Worm (Caenorhabditis elegans) whole organism, young adult: ENCODE data around the gene C27D6.1.

ENCODE experiments used
- B0019.2 ChIP-seq: fragments of 200-800 bp; sonication (Bioruptor generic); conservative IDR thresholded peaks from 2 replicates; pipeline ENCODE4 v1.3.6; 2022; ENCODE audit warnings: missing genetic modification reagents, missing genetic modification characterization, missing compliant biosample characterization
- B0336.3 ChIP-seq: fragments of 200-800 bp; sonication (Bioruptor generic); IDR thresholded peaks from 2 replicates; pipeline ENCODE4 v1.3.6; 2022; ENCODE audit warnings: missing genetic modification characterization, missing compliant biosample characterization
- F23B12.7 ChIP-seq: sonication (generic microtip); optimal IDR thresholded peaks from 2 replicates; lab custom pipeline; 2017; ENCODE audit warnings: missing genetic modification characterization, mild to moderate bottlenecking, missing compliant biosample characterization, antibody characterized with exemption, moderate library complexity; ENCODE audit not compliant: insufficient read depth
- F49E8.2 ChIP-seq: sonication (generic microtip); optimal IDR thresholded peaks from 3 replicates; lab custom pipeline; 2017; ENCODE audit warnings: missing genetic modification characterization, mild to moderate bottlenecking, missing compliant biosample characterization, antibody characterized with exemption, moderate library complexity; ENCODE audit not compliant: insufficient read depth
- F57A8.1 ChIP-seq: fragments of 200-800 bp; sonication (Bioruptor generic); optimal IDR thresholded peaks from 2 replicates; lab custom pipeline; 2018; ENCODE audit warnings: mild to moderate bottlenecking, missing genetic modification characterization, moderate library complexity, missing compliant biosample characterization
- K11D2.4 ChIP-seq: fragments of 200-800 bp; sonication (Bioruptor generic); IDR thresholded peaks from 2 replicates; pipeline ENCODE4 v1.3.6; 2022; ENCODE audit warnings: missing genetic modification reagents, missing genetic modification characterization, missing compliant biosample characterization
- T26A5.8 ChIP-seq: sonication (generic microtip); optimal IDR thresholded peaks from 2 replicates; lab custom pipeline; 2016; ENCODE audit warnings: missing genetic modification characterization, missing compliant biosample characterization
- ZK185.1 ChIP-seq: sonication (generic microtip); optimal IDR thresholded peaks from 2 replicates; lab custom pipeline; 2016; ENCODE audit warnings: mild to moderate bottlenecking, missing genetic modification characterization, missing compliant biosample characterization; ENCODE audit not compliant: poor library complexity, severe bottlenecking
- aptf-3 ChIP-seq: fragments of 200-800 bp; sonication (Bioruptor generic); IDR thresholded peaks from 2 replicates; pipeline ENCODE4 v1.3.6; 2022; ENCODE audit warnings: missing genetic modification characterization, missing compliant biosample characterization
- cebp-1 ChIP-seq, 2 experiments: fragments of 200-800 bp in 1 of 2; sonication (Bioruptor generic) in 1 of 2; sonication (generic microtip) in 1 of 2; IDR thresholded peaks in 1 of 2; optimal IDR thresholded peaks in 1 of 2; 2 replicates each; pipeline versions ENCODE4 v1.3.6 to Lab custom; 2017 to 2022; ENCODE audit warnings: missing compliant biosample characterization in 2 of 2, missing genetic modification characterization in 2 of 2, mild to moderate bottlenecking in 1 of 2, missing genetic modification reagents in 1 of 2, moderate library complexity in 1 of 2
- ceh-27 ChIP-seq: fragments of 200-800 bp; sonication (Bioruptor generic); optimal IDR thresholded peaks from 2 replicates; lab custom pipeline; 2018; ENCODE audit warnings: mild to moderate bottlenecking, missing genetic modification characterization, moderate library complexity, missing compliant biosample characterization
- chd-7 ChIP-seq: sonication (generic microtip); optimal IDR thresholded peaks from 2 replicates; lab custom pipeline; 2016; ENCODE audit warnings: mild to moderate bottlenecking, missing genetic modification characterization, moderate library complexity, missing compliant biosample characterization
- dox-1 ChIP-seq: fragments of 200-800 bp; sonication (Bioruptor generic); IDR thresholded peaks from 2 replicates; pipeline ENCODE4 v1.3.6; 2022; ENCODE audit warnings: missing genetic modification reagents, missing genetic modification characterization, missing compliant biosample characterization
- dpl-1 ChIP-seq: fragments of 150-350 bp; optimal IDR thresholded peaks from 2 replicates; lab custom pipeline; 2014; ENCODE audit warnings: missing biosample characterization, missing genetic modification reagents, missing genetic modification characterization
- ets-4 ChIP-seq: fragments of 200-800 bp; sonication (Bioruptor generic); optimal IDR thresholded peaks from 2 replicates; lab custom pipeline; 2018; ENCODE audit warnings: mild to moderate bottlenecking, missing genetic modification characterization, missing compliant biosample characterization
- gei-17 ChIP-seq: fragments of 200-800 bp; sonication (Bioruptor generic); optimal IDR thresholded peaks from 2 replicates; lab custom pipeline; 2018; ENCODE audit warnings: mild to moderate bottlenecking, missing genetic modification characterization, missing compliant biosample characterization
- hlh-12 ChIP-seq: sonication (generic microtip); optimal IDR thresholded peaks from 2 replicates; lab custom pipeline; 2016; ENCODE audit warnings: missing genetic modification characterization, missing compliant biosample characterization
- hrde-1 ChIP-seq: sonication (generic microtip); optimal IDR thresholded peaks from 2 replicates; lab custom pipeline; 2016; ENCODE audit warnings: missing genetic modification characterization, mild to moderate bottlenecking, missing compliant biosample characterization, moderate library complexity, missing genotype, missing genetic modification reagents, borderline replicate concordance
- let-607 ChIP-seq, 2 experiments: fragments of 200-800 bp in 1 of 2; sonication (Bioruptor generic) in 1 of 2; sonication (generic microtip) in 1 of 2; optimal IDR thresholded peaks; 2 replicates each; lab custom pipeline; 2016 to 2018; ENCODE audit warnings: mild to moderate bottlenecking in 2 of 2, missing compliant biosample characterization in 2 of 2, missing genetic modification characterization in 2 of 2, moderate library complexity in 2 of 2, missing genotype in 1 of 2
- lin-54 ChIP-seq: fragments of 200-800 bp; sonication (Bioruptor generic); optimal IDR thresholded peaks from 2 replicates; lab custom pipeline; 2018; ENCODE audit warnings: mild to moderate bottlenecking, missing genetic modification characterization, missing compliant biosample characterization
- lir-1 ChIP-seq: fragments of 200-800 bp; sonication (Bioruptor generic); conservative IDR thresholded peaks from 2 replicates; pipeline ENCODE4 v1.3.6; 2022; ENCODE audit warnings: missing genetic modification reagents, missing genetic modification characterization, missing compliant biosample characterization
- lsl-1 ChIP-seq: fragments of 200-800 bp; sonication (Bioruptor generic); optimal IDR thresholded peaks from 2 replicates; lab custom pipeline; 2018; ENCODE audit warnings: mild to moderate bottlenecking, missing genetic modification characterization, moderate library complexity, missing compliant biosample characterization
- lsy-27 ChIP-seq: sonication (generic microtip); optimal IDR thresholded peaks from 2 replicates; lab custom pipeline; 2017; ENCODE audit warnings: missing genetic modification characterization, mild to moderate bottlenecking, missing compliant biosample characterization, antibody characterized with exemption, missing genotype, borderline replicate concordance; ENCODE audit not compliant: insufficient read depth
- madf-6 ChIP-seq: fragments of 200-800 bp; sonication (Bioruptor generic); IDR thresholded peaks from 2 replicates; pipeline ENCODE4 v1.3.6; 2022; ENCODE audit warnings: missing genetic modification reagents, missing genetic modification characterization, missing compliant biosample characterization
- madf-8 ChIP-seq: fragments of 200-800 bp; sonication (Bioruptor generic); conservative IDR thresholded peaks from 2 replicates; pipeline ENCODE4 v1.3.6; 2022; ENCODE audit warnings: missing genetic modification reagents, missing genetic modification characterization, missing compliant biosample characterization
- mcd-1 ChIP-seq: fragments of 200-800 bp; sonication (Bioruptor generic); IDR thresholded peaks from 2 replicates; pipeline ENCODE4 v1.3.6; 2022; ENCODE audit warnings: missing genetic modification reagents, missing genetic modification characterization, missing compliant biosample characterization
- nhr-80 ChIP-seq: sonication (generic microtip); optimal IDR thresholded peaks from 2 replicates; lab custom pipeline; 2016; ENCODE audit warnings: missing genetic modification characterization, missing compliant biosample characterization
- nhr-90 ChIP-seq: sonication (generic microtip); optimal IDR thresholded peaks from 2 replicates; lab custom pipeline; 2016; ENCODE audit warnings: missing genotype, mild to moderate bottlenecking, missing genetic modification characterization, missing compliant biosample characterization
- rec-8 ChIP-seq, 2 experiments: sonication (generic microtip); optimal IDR thresholded peaks; 2 replicates each; lab custom pipeline; 2016; ENCODE audit warnings: mild to moderate bottlenecking in 2 of 2, missing genetic modification characterization in 2 of 2, missing genetic modification reagents in 2 of 2, missing genotype in 2 of 2, missing biosample characterization in 1 of 2, missing compliant biosample characterization in 1 of 2, moderate library complexity in 1 of 2
- repo-1 ChIP-seq: sonication (generic microtip); optimal IDR thresholded peaks from 2 replicates; lab custom pipeline; 2017; ENCODE audit warnings: mild to moderate bottlenecking, missing genetic modification characterization, missing compliant biosample characterization
- snpc-1.1 ChIP-seq: sonication (generic microtip); optimal IDR thresholded peaks from 2 replicates; lab custom pipeline; 2017; ENCODE audit warnings: missing genetic modification characterization, mild to moderate bottlenecking, missing compliant biosample characterization, antibody characterized with exemption, moderate library complexity, missing genotype, missing genetic modification reagents; ENCODE audit not compliant: insufficient read depth
- snpc-4 ChIP-seq, 5 experiments: fragments of 150-350 bp in 1 of 5; sonication (generic microtip) in 4 of 5; optimal IDR thresholded peaks; 2 replicates each; lab custom pipeline; 2014 to 2018; ENCODE audit warnings: missing genetic modification characterization in 5 of 5, missing biosample characterization in 3 of 5, antibody characterized with exemption in 2 of 5, mild to moderate bottlenecking in 2 of 5, missing compliant biosample characterization in 2 of 5, missing genotype in 2 of 5, moderate library complexity in 2 of 5, missing genetic modification reagents in 1 of 5
- sptf-2 ChIP-seq: fragments of 200-800 bp; sonication (Bioruptor generic); optimal IDR thresholded peaks from 2 replicates; lab custom pipeline; 2018; ENCODE audit warnings: mild to moderate bottlenecking, missing genetic modification characterization, missing compliant biosample characterization
- tbx-9 ChIP-seq: sonication (generic microtip); optimal IDR thresholded peaks from 2 replicates; lab custom pipeline; 2016; ENCODE audit warnings: borderline replicate concordance, missing genetic modification characterization, inconsistent platforms, missing compliant biosample characterization
- unc-130 ChIP-seq: sonication (generic microtip); optimal IDR thresholded peaks from 2 replicates; lab custom pipeline; 2016; ENCODE audit warnings: missing genetic modification reagents, missing genetic modification characterization, missing compliant biosample characterization
- zim-3 ChIP-seq: sonication (generic microtip); optimal IDR thresholded peaks from 2 replicates; lab custom pipeline; 2017; ENCODE audit warnings: mild to moderate bottlenecking, missing genetic modification characterization, moderate library complexity, missing compliant biosample characterization
- ztf-3 ChIP-seq: fragments of 200-800 bp; sonication (Bioruptor generic); optimal IDR thresholded peaks from 2 replicates; lab custom pipeline; 2018; ENCODE audit warnings: mild to moderate bottlenecking, missing genetic modification characterization, missing compliant biosample characterization
- ztf-6 ChIP-seq: fragments of 200-800 bp; sonication (Bioruptor generic); IDR thresholded peaks from 2 replicates; pipeline ENCODE4 v1.3.6; 2022; ENCODE audit warnings: missing genetic modification reagents, missing genetic modification characterization, missing compliant biosample characterization

Gene C27D6.1

DNA sequence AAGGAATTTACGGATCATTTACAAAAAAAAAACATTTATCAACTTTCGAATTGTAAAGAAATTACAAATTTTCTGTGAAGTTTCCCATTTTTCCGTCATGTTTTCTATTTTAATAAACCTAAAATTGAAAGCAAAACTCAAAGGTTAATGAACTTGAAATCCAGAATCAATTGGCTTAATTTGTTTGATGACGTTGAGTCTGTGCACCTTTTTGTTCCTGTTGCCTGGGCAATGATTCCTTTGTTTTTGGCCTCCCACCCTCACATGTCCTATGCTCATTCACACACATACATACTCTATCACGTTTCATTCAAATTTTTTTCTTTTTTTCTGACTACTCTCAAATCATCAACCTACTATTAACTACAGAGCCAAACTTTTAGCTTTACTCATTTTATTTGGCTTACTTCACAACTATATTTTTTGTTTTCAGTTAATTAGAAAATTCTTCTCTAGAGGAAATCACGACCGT, 36.2 kb upstream of the C27D6.1 start, which contains the start of gene F58A6.2:
Gene F58A6.2 (plus strand): TSS at position 422 of the 472 bp plus-strand sequence.
- TF ChIP-seq repo-1 (tag; lab: Kevin White, UChicago): no peak
- TF ChIP-seq hrde-1: no peak
- no peak for TF ChIP-seq B0336.3 (GFP tag; lab: Robert Waterston, UW)

DNA sequence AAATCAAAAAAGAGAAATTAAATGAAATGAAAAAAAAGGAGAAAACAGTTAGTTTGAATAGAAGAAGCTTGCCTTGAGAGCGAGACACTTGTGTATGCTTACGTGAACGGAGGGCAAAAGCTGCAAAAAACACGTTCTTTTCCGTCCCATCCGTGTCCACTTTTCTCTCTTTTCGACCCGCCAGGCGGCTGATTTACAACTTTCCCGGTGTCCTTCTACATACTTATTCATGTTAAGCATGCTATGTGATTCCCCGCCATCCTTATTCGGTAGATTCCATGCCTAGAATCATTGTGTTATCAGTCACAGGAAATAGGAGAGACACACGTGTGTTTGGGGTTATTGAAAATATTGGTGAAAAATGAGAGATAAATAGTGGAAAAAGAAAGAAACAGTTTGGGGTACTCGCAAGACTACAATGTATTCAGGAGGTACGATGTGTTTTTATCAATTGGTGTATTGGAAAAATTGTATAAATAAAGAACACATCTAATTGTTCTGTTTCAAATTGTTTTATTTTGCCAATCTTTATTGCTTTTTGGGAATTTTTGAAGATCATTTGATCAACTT, 30.5 kb upstream of the C27D6.1 start, which contains the start of gene nas-29:
Gene nas-29 (minus strand): TSS at position 92 of the 570 bp plus-strand sequence.
- TF ChIP-seq snpc-1.1 (tag; lab: Kevin White, UChicago) (no peak), ceh-27 (GFP tag; lab: Kevin White, UChicago) (no peak), F23B12.7 (tag; lab: Kevin White, UChicago) (no peak), rec-8 (tag; optimal IDR thresholded peaks at IDR 0.05; lab: Kevin White, UChicago) (no peak), aptf-3 (no peak), hrde-1 (no peak), F49E8.2 (tag; lab: Kevin White, UChicago) (no peak), cebp-1 (GFP tag; IDR thresholded peaks at IDR 0.05; lab: Robert Waterston, UW) (no peak), cebp-1 (tag; optimal IDR thresholded peaks at IDR 0.05; lab: Kevin White, UChicago) (no peak), tbx-9 (tag; lab: Kevin White, UChicago) (no peak), zim-3 (no peak), nhr-90 (tag; lab: Kevin White, UChicago) (no peak), K11D2.4 (GFP tag; lab: Robert Waterston, UW) (no peak), F57A8.1 (GFP tag; lab: Kevin White, UChicago) (no peak), ZK185.1 (tag; lab: Kevin White, UChicago) (no peak), B0019.2 (no peak), dox-1 (0 out of 2 replicates have a peak, but pooled peaks have one; percentile 29), madf-6 (GFP tag; lab: Robert Waterston, UW) (no peak), nhr-80 (peak; percentile 79)

DNA sequence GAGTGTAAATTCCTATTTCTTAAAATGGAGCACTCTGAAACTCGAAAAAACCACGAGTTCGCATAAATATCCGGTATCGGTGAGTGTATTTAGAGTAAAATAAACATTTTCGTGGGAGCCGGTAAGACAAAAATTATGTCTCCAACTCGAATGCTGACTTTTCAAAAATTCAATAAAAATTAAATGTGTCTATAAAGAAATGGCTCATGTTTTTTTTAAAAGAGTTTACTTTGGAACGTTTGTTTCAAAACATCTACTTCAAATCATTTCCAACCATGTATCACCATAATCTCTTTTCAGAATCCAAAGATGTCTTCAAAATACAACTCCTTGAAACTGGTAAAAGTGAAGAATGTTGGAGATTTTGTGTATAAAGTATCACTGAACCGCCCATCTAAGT, 29.9 kb upstream of the C27D6.1 start, which contains the start of gene F58A6.1:
Gene F58A6.1 (plus strand): TSS at position 301 of the 400 bp plus-strand sequence.
- TF ChIP-seq dpl-1 (GFP tag; lab: Kevin White, UChicago) (no peak), mcd-1 (GFP tag; lab: Robert Waterston, UW) (no peak), madf-8 (GFP tag; lab: Robert Waterston, UW) (no peak), lsl-1 (GFP tag; lab: Kevin White, UChicago) (no peak), ztf-3 (GFP tag; lab: Kevin White, UChicago) (no peak), let-607 (tag; optimal IDR thresholded peaks at IDR 0.05; lab: Kevin White, UChicago) (no peak), T26A5.8 (tag; lab: Kevin White, UChicago) (no peak), snpc-4 (GFP tag; optimal IDR thresholded peaks at IDR 0.05; lab: Kevin White, UChicago) (no peak), snpc-4 (tag; optimal IDR thresholded peaks at IDR 0.05; lab: Kevin White, UChicago) (no peak), ztf-6 (GFP tag; lab: Robert Waterston, UW) (no peak), unc-130 (GFP tag; lab: Kevin White, UChicago) (no peak), hlh-12 (tag; lab: Kevin White, UChicago) (no peak), dox-1 (no peak), chd-7 (tag; lab: Kevin White, UChicago) (no peak), ets-4 (GFP tag; lab: Kevin White, UChicago) (no peak), lir-1 (no peak), sptf-2 (GFP tag; lab: Kevin White, UChicago) (no peak), gei-17 (GFP tag; lab: Kevin White, UChicago) (no peak), lsy-27 (tag; lab: Kevin White, UChicago) (no peak), lin-54 (GFP tag; lab: Kevin White, UChicago) (no peak)
